Fruit fly (Drosophila melanogaster) whole organism, embryonic: ENCODE data around the gene mei-P26.

ENCODE experiments used
- Aef1 ChIP-seq: fragments of 200-800 bp; sonication (Bioruptor generic); IDR thresholded peaks from 3 replicates; pipeline ENCODE4 v1.3.6; 2022; ENCODE audit warnings: missing biosample characterization, missing genetic modification characterization
- CG10274 ChIP-seq: fragments of 200-800 bp; sonication (Bioruptor generic); optimal IDR thresholded peaks from 3 replicates; lab custom pipeline; 2017; ENCODE audit warnings: missing biosample characterization, mild to moderate bottlenecking, missing genetic modification characterization
- CG10654 ChIP-seq: fragments of 200-800 bp; sonication (Bioruptor generic); optimal IDR thresholded peaks from 2 replicates; lab custom pipeline; 2016; ENCODE audit warnings: missing biosample characterization, missing genetic modification characterization
- CG11247 ChIP-seq: fragments of 200-800 bp; sonication (Bioruptor generic); IDR thresholded peaks from 2 replicates; pipeline ENCODE4 v1.3.6; 2022; ENCODE audit warnings: missing biosample characterization, missing genetic modification characterization
- CG13123 ChIP-seq: fragments of 200-800 bp; sonication (Bioruptor generic); optimal IDR thresholded peaks from 2 replicates; lab custom pipeline; 2016; ENCODE audit warnings: missing biosample characterization, missing genetic modification characterization
- CG14441 ChIP-seq: fragments of 200-800 bp; sonication (Bioruptor generic); IDR thresholded peaks from 2 replicates; pipeline ENCODE4 v1.3.6; 2022; ENCODE audit warnings: missing biosample characterization, missing genetic modification characterization
- CG15514 ChIP-seq: fragments of 200-800 bp; sonication (Bioruptor generic); optimal IDR thresholded peaks from 3 replicates; lab custom pipeline; 2017; ENCODE audit warnings: missing biosample characterization, missing genetic modification characterization, mild to moderate bottlenecking, moderate library complexity, missing genetic modification reagents
- CG17385 ChIP-seq: fragments of 200-800 bp; sonication (Bioruptor generic); optimal IDR thresholded peaks from 3 replicates; lab custom pipeline; 2018; ENCODE audit warnings: missing biosample characterization, mild to moderate bottlenecking, missing genetic modification characterization
- CG17612 ChIP-seq: fragments of 200-800 bp; sonication (Bioruptor generic); IDR thresholded peaks from 2 replicates; pipeline ENCODE4 v1.3.6; 2022; ENCODE audit warnings: missing biosample characterization, missing genetic modification characterization
- CG2116 ChIP-seq: fragments of 200-800 bp; sonication (Bioruptor generic); optimal IDR thresholded peaks from 3 replicates; lab custom pipeline; 2018; ENCODE audit warnings: missing biosample characterization, mild to moderate bottlenecking, missing genetic modification characterization
- CG2120 ChIP-seq: fragments of 200-800 bp; sonication (Bioruptor generic); optimal IDR thresholded peaks from 3 replicates; lab custom pipeline; 2016; ENCODE audit warnings: missing biosample characterization, missing genetic modification characterization
- CG2712 ChIP-seq: fragments of 200-800 bp; optimal IDR thresholded peaks from 3 replicates; lab custom pipeline; 2019; ENCODE audit warnings: missing biosample characterization, mild to moderate bottlenecking, missing genetic modification characterization, moderate library complexity
- CG3726 ChIP-seq: fragments of 200-800 bp; sonication (Bioruptor generic); IDR thresholded peaks from 3 replicates; pipeline ENCODE4, ENCODE4 v1.3.6; 2022; ENCODE audit warnings: missing biosample characterization, missing genetic modification characterization
- CG3847 ChIP-seq: fragments of 200-800 bp; sonication (Bioruptor generic); IDR thresholded peaks from 2 replicates; pipeline ENCODE4 v1.3.6; 2022; ENCODE audit warnings: missing biosample characterization, missing genetic modification characterization
- CG3995 ChIP-seq: fragments of 200-800 bp; sonication (Bioruptor generic); optimal IDR thresholded peaks from 3 replicates; lab custom pipeline; 2016; ENCODE audit warnings: missing biosample characterization, missing genetic modification characterization
- CG43689 ChIP-seq: fragments of 200-800 bp; sonication (Bioruptor generic); IDR thresholded peaks from 2 replicates; pipeline ENCODE4 v1.3.6; 2022; ENCODE audit warnings: missing biosample characterization, missing genetic modification characterization
- CG4820 ChIP-seq: fragments of 200-800 bp; sonication (Bioruptor generic); optimal IDR thresholded peaks from 3 replicates; lab custom pipeline; 2016; ENCODE audit warnings: missing biosample characterization, missing genetic modification characterization
- CG5953 ChIP-seq: fragments of 200-800 bp; sonication (Bioruptor generic); IDR thresholded peaks from 2 replicates; pipeline ENCODE4 v1.3.6; 2022; ENCODE audit warnings: missing biosample characterization, missing genetic modification characterization
- CG7271 ChIP-seq: fragments of 200-800 bp; sonication (Bioruptor generic); optimal IDR thresholded peaks from 2 replicates; lab custom pipeline; 2018; ENCODE audit warnings: missing biosample characterization, mild to moderate bottlenecking, missing genetic modification characterization, moderate library complexity
- CG7372 ChIP-seq: fragments of 200-800 bp; sonication (Bioruptor generic); IDR thresholded peaks from 2 replicates; pipeline ENCODE4 v1.3.6; 2022; ENCODE audit warnings: missing biosample characterization, missing genetic modification characterization
- CG8089 ChIP-seq: fragments of 200-800 bp; sonication (Bioruptor generic); optimal IDR thresholded peaks from 3 replicates; lab custom pipeline; 2016; ENCODE audit warnings: missing biosample characterization, missing genetic modification characterization
- CG8281 ChIP-seq: fragments of 200-800 bp; sonication (Bioruptor generic); optimal IDR thresholded peaks from 2 replicates; lab custom pipeline; 2018; ENCODE audit warnings: missing biosample characterization, mild to moderate bottlenecking, missing genetic modification characterization, moderate library complexity
- CG9876 ChIP-seq: fragments of 200-800 bp; sonication (Bioruptor generic); optimal IDR thresholded peaks from 2 replicates; lab custom pipeline; 2016; ENCODE audit warnings: missing biosample characterization, missing genetic modification characterization
- Doc3 ChIP-seq: fragments of 200-800 bp; sonication (Bioruptor generic); IDR thresholded peaks from 3 replicates; pipeline ENCODE4 v1.3.6; 2022; ENCODE audit warnings: missing biosample characterization, missing genetic modification characterization; ENCODE audit not compliant: partially characterized antibody
- Dp ChIP-seq: fragments of 200-800 bp; sonication (Bioruptor generic); optimal IDR thresholded peaks from 2 replicates; lab custom pipeline; 2018; ENCODE audit warnings: missing biosample characterization, mild to moderate bottlenecking, missing genetic modification characterization, moderate library complexity
- Drgx ChIP-seq: fragments of 200-800 bp; sonication (Bioruptor generic); IDR thresholded peaks from 2 replicates; pipeline ENCODE4 v1.3.6; 2022; ENCODE audit warnings: missing biosample characterization, missing genetic modification characterization
- GATAe ChIP-seq: fragments of 200-800 bp; sonication (Bioruptor generic); conservative IDR thresholded peaks from 2 replicates; pipeline ENCODE4 v1.3.6; 2022; ENCODE audit warnings: missing biosample characterization, missing genetic modification characterization
- Hmr ChIP-seq: fragments of 200-800 bp; sonication (Bioruptor generic); optimal IDR thresholded peaks from 3 replicates; lab custom pipeline; 2017; ENCODE audit warnings: mild to moderate bottlenecking, missing biosample characterization, missing genetic modification reagents, missing genetic modification characterization
- NC2α ChIP-seq: fragments of 200-800 bp; sonication (Bioruptor generic); optimal IDR thresholded peaks from 2 replicates; lab custom pipeline; 2016; ENCODE audit warnings: missing biosample characterization, missing genetic modification characterization
- NK7.1 ChIP-seq: fragments of 200-800 bp; sonication (Bioruptor generic); optimal IDR thresholded peaks from 3 replicates; lab custom pipeline; 2016; ENCODE audit warnings: missing biosample characterization, missing genetic modification characterization
- Optix ChIP-seq: fragments of 200-800 bp; sonication (Bioruptor generic); IDR thresholded peaks from 3 replicates; pipeline ENCODE4 v1.3.6; 2022; ENCODE audit warnings: missing biosample characterization, missing genetic modification characterization
- PHDP ChIP-seq: fragments of 200-800 bp; sonication (Bioruptor generic); optimal IDR thresholded peaks from 3 replicates; lab custom pipeline; 2018; ENCODE audit warnings: missing biosample characterization, mild to moderate bottlenecking, missing genetic modification characterization, moderate library complexity
- Poxn ChIP-seq: fragments of 200-800 bp; sonication (Bioruptor generic); IDR thresholded peaks from 2 replicates; pipeline ENCODE4 v1.3.6; 2022; ENCODE audit warnings: missing biosample characterization, missing genetic modification characterization
- Scr ChIP-seq: fragments of 200-800 bp; sonication (Bioruptor generic); IDR thresholded peaks from 2 replicates; pipeline ENCODE4 v1.3.6; 2022; ENCODE audit warnings: missing biosample characterization, missing genetic modification characterization; ENCODE audit not compliant: partially characterized antibody
- abd-A ChIP-seq: fragments of 200-800 bp; sonication (Bioruptor generic); optimal IDR thresholded peaks from 3 replicates; lab custom pipeline; 2019; ENCODE audit warnings: missing biosample characterization, mild to moderate bottlenecking, missing genetic modification characterization, moderate library complexity
- al ChIP-seq: fragments of 200-800 bp; sonication (Bioruptor generic); IDR thresholded peaks from 2 replicates; pipeline ENCODE4 v1.3.6; 2022; ENCODE audit warnings: missing biosample characterization, missing genetic modification characterization
- ap ChIP-seq: fragments of 200-800 bp; sonication (Bioruptor generic); IDR thresholded peaks from 2 replicates; pipeline ENCODE4 v1.3.6; 2022; ENCODE audit warnings: missing biosample characterization, missing genetic modification characterization
- ato ChIP-seq: fragments of 200-800 bp; sonication (Bioruptor generic); IDR thresholded peaks from 2 replicates; pipeline ENCODE4 v1.3.6; 2022; ENCODE audit warnings: missing biosample characterization, missing genetic modification characterization; ENCODE audit not compliant: partially characterized antibody
- az2 ChIP-seq: fragments of 200-800 bp; sonication (Bioruptor generic); optimal IDR thresholded peaks from 3 replicates; lab custom pipeline; 2016; ENCODE audit warnings: missing biosample characterization, missing genetic modification characterization
- chinmo ChIP-seq: fragments of 200-800 bp; sonication (Bioruptor generic); IDR thresholded peaks from 4 replicates; pipeline ENCODE4 v1.3.6; 2022; ENCODE audit warnings: missing biosample characterization, missing genetic modification characterization; ENCODE audit not compliant: partially characterized antibody
- croc ChIP-seq: fragments of 200-800 bp; sonication (Bioruptor generic); conservative IDR thresholded peaks from 3 replicates; pipeline ENCODE4 v1.3.6; 2022; ENCODE audit warnings: missing biosample characterization, missing genetic modification characterization
- dimm ChIP-seq: fragments of 200-800 bp; sonication (Bioruptor generic); IDR thresholded peaks from 2 replicates; pipeline ENCODE4 v1.3.6; 2022; ENCODE audit warnings: missing biosample characterization, missing genetic modification characterization
- dm ChIP-seq: fragments of 200-800 bp; sonication (Bioruptor generic); optimal IDR thresholded peaks from 3 replicates; lab custom pipeline; 2016; ENCODE audit warnings: missing biosample characterization, missing genetic modification characterization
- inv ChIP-seq: fragments of 200-800 bp; sonication (Bioruptor generic); IDR thresholded peaks from 2 replicates; pipeline ENCODE4 v1.3.6; 2022; ENCODE audit warnings: missing biosample characterization, missing genetic modification characterization; ENCODE audit not compliant: partially characterized antibody
- jigr1 ChIP-seq: fragments of 200-800 bp; sonication (Bioruptor generic); IDR thresholded peaks from 3 replicates; pipeline ENCODE4 v1.3.6; 2022; ENCODE audit warnings: missing biosample characterization, missing genetic modification characterization
- knrl ChIP-seq: fragments of 200-800 bp; sonication (Bioruptor generic); IDR thresholded peaks from 3 replicates; pipeline ENCODE4 v1.3.6; 2022; ENCODE audit warnings: missing biosample characterization, missing genetic modification characterization; ENCODE audit not compliant: partially characterized antibody
- luna ChIP-seq: fragments of 200-800 bp; sonication (Bioruptor generic); optimal IDR thresholded peaks from 2 replicates; lab custom pipeline; 2016; ENCODE audit warnings: missing biosample characterization, missing genetic modification characterization
- psq ChIP-seq: fragments of 200-800 bp; sonication (Bioruptor generic); optimal IDR thresholded peaks from 2 replicates; lab custom pipeline; 2017; ENCODE audit warnings: missing biosample characterization, missing genetic modification characterization
- run ChIP-seq: fragments of 200-800 bp; sonication (Bioruptor generic); optimal IDR thresholded peaks from 3 replicates; lab custom pipeline; 2018; ENCODE audit warnings: missing biosample characterization, mild to moderate bottlenecking, missing genetic modification characterization
- slp2 ChIP-seq: fragments of 200-800 bp; sonication (Bioruptor generic); optimal IDR thresholded peaks from 2 replicates; lab custom pipeline; 2016; ENCODE audit warnings: missing biosample characterization, missing genetic modification characterization
- sug ChIP-seq: fragments of 200-800 bp; optimal IDR thresholded peaks from 2 replicates; lab custom pipeline; 2019; ENCODE audit warnings: missing biosample characterization, mild to moderate bottlenecking, missing genetic modification characterization, moderate library complexity
- z ChIP-seq: fragments of 200-800 bp; sonication (Bioruptor generic); IDR thresholded peaks from 3 replicates; pipeline ENCODE4 v1.3.6; 2022; ENCODE audit warnings: missing biosample characterization, missing genetic modification characterization

The mei-P26 gene

dm6 chrX:9152127-9152598 is 10.9 kb upstream of the mei-P26 start (continued):
- TF ChIP-seq CG17385 (GFP tag; lab: Kevin White, UChicago) (no peak), dm (GFP tag; lab: Kevin White, UChicago) (peak; percentile 12), Optix (GFP tag; lab: Robert Waterston, UW) (0 out of 3 replicates have a peak, but pooled peaks have one; percentile 46), CG3995 (no peak), CG8281 (no peak), CG5953 (GFP tag; lab: Robert Waterston, UW) (no peak), Drgx (peak; percentile 68), NC2α (no peak), CG2116 (GFP tag; lab: Kevin White, UChicago) (peak; percentile 27), psq (GFP tag; lab: Kevin White, UChicago) (no peak), CG11247 (GFP tag; lab: Robert Waterston, UW) (peak; percentile 11; the same call in 1 of the 2 replicates), luna (GFP tag; lab: Kevin White, UChicago) (no peak), CG10654 (no peak), knrl (no peak), CG9876 (GFP tag; lab: Kevin White, UChicago) (peak; percentile 23), dimm (GFP tag; lab: Robert Waterston, UW) (no peak), PHDP (tag; lab: Kevin White, UChicago) (peak; percentile 54), CG13123 (GFP tag; lab: Kevin White, UChicago) (peak; percentile 33), slp2 (GFP tag; lab: Kevin White, UChicago) (no peak), GATAe (GFP tag; lab: Robert Waterston, UW) (no peak; the same call in 1 of the 2 replicates), CG17612 (no peak), CG4820 (GFP tag; lab: Kevin White, UChicago) (no peak), chinmo (GFP tag; lab: Robert Waterston, UW) (peak; percentile 97), CG3847 (peak; percentile 36), jigr1 (GFP tag; lab: Robert Waterston, UW) (no peak), az2 (GFP tag; lab: Kevin White, UChicago) (peak; percentile 33), CG3726 (GFP tag; lab: Robert Waterston, UW) (no peak), abd-A (no peak), ato (GFP tag; lab: Robert Waterston, UW) (no peak), sug (tag; lab: Kevin White, UChicago) (peak; percentile 33), CG15514 (peak; percentile 63), Hmr (GFP tag; lab: Kevin White, UChicago) (no peak), NK7.1 (GFP tag; lab: Kevin White, UChicago) (no peak), CG8089 (GFP tag; lab: Kevin White, UChicago) (peak; percentile 14), CG7271 (tag; lab: Kevin White, UChicago) (no peak), run (no peak), Doc3 (GFP tag; lab: Robert Waterston, UW) (no peak), CG7372 (GFP tag; lab: Robert Waterston, UW) (no peak), croc (GFP tag; lab: Robert Waterston, UW) (no peak), Poxn (GFP tag; lab: Robert Waterston, UW) (no peak), CG2712 (peak; percentile 24), Aef1 (GFP tag; lab: Robert Waterston, UW) (no peak), Dp (GFP tag; lab: Kevin White, UChicago) (no peak), CG10274 (GFP tag; lab: Kevin White, UChicago) (no peak), al (GFP tag; lab: Robert Waterston, UW) (no peak), ap (no peak), inv (no peak), CG14441 (GFP tag; lab: Robert Waterston, UW) (peak; percentile 53), CG43689 (GFP tag; lab: Robert Waterston, UW) (no peak), CG2120 (GFP tag; lab: Kevin White, UChicago) (peak; percentile 48), Scr (no peak), z (GFP tag; lab: Robert Waterston, UW) (no peak)
